Fruit fly (Drosophila melanogaster) whole organism, embryonic: ENCODE data around the gene CG32099.

Source experiments
- Ada2b ChIP-seq: fragments of 200-800 bp; sonication (Bioruptor generic); IDR thresholded peaks from 2 replicates; pipeline ENCODE4 v1.3.6; 2022; ENCODE audit warnings: missing biosample characterization, missing genetic modification characterization
- C15 ChIP-seq: fragments of 200-800 bp; sonication (Bioruptor generic); IDR thresholded peaks from 3 replicates; pipeline ENCODE4 v1.3.6; 2022; ENCODE audit warnings: missing biosample characterization, missing genetic modification characterization
- CG10366 ChIP-seq: fragments of 200-800 bp; sonication (Bioruptor generic); IDR thresholded peaks from 2 replicates; pipeline ENCODE4 v1.3.6; 2022; ENCODE audit warnings: missing biosample characterization, missing genetic modification characterization
- CG10431 ChIP-seq: fragments of 200-800 bp; sonication (Bioruptor generic); optimal IDR thresholded peaks from 3 replicates; lab custom pipeline; 2018; ENCODE audit warnings: missing biosample characterization, mild to moderate bottlenecking, missing genetic modification characterization
- CG10543 ChIP-seq: fragments of 200-800 bp; sonication (Bioruptor generic); optimal IDR thresholded peaks from 3 replicates; lab custom pipeline; 2017; ENCODE audit warnings: missing biosample characterization, mild to moderate bottlenecking, missing genetic modification characterization, moderate library complexity
- CG11696 ChIP-seq: fragments of 200-800 bp; sonication (Bioruptor generic); IDR thresholded peaks from 2 replicates; pipeline ENCODE4 v1.3.6; 2022; ENCODE audit warnings: missing biosample characterization, missing genetic modification characterization
- CG12659 ChIP-seq: fragments of 200-800 bp; sonication (Bioruptor generic); optimal IDR thresholded peaks from 3 replicates; lab custom pipeline; 2017; ENCODE audit warnings: mild to moderate bottlenecking, missing biosample characterization, missing genetic modification reagents, missing genetic modification characterization
- CG1647 ChIP-seq: fragments of 200-800 bp; sonication (Bioruptor generic); optimal IDR thresholded peaks from 3 replicates; lab custom pipeline; 2016; ENCODE audit warnings: missing biosample characterization, missing genetic modification characterization
- CG16863 ChIP-seq: fragments of 200-800 bp; sonication (Bioruptor generic); optimal IDR thresholded peaks from 3 replicates; lab custom pipeline; 2016; ENCODE audit warnings: missing biosample characterization, missing genetic modification characterization
- CG17328 ChIP-seq: fragments of 200-800 bp; sonication (Bioruptor generic); IDR thresholded peaks from 2 replicates; pipeline ENCODE4 v1.3.6; 2022; ENCODE audit warnings: missing biosample characterization, missing genetic modification characterization
- CG17829 ChIP-seq: fragments of 200-800 bp; optimal IDR thresholded peaks from 2 replicates; lab custom pipeline; 2019; ENCODE audit warnings: missing biosample characterization, mild to moderate bottlenecking, missing genetic modification characterization, moderate library complexity
- CG1832 ChIP-seq: fragments of 200-800 bp; sonication (Bioruptor generic); optimal IDR thresholded peaks from 2 replicates; lab custom pipeline; 2017; ENCODE audit warnings: missing biosample characterization, mild to moderate bottlenecking, missing genetic modification characterization, inconsistent platforms
- CG18476 ChIP-seq: fragments of 200-800 bp; sonication (Bioruptor generic); optimal IDR thresholded peaks from 2 replicates; lab custom pipeline; 2016; ENCODE audit warnings: missing biosample characterization, mild to moderate bottlenecking, missing genetic modification characterization
- CG30403 ChIP-seq: fragments of 200-800 bp; sonication (Bioruptor generic); optimal IDR thresholded peaks from 3 replicates; lab custom pipeline; 2016; ENCODE audit warnings: missing biosample characterization, missing genetic modification characterization
- CG30431 ChIP-seq: fragments of 200-800 bp; sonication (Bioruptor generic); optimal IDR thresholded peaks from 2 replicates; lab custom pipeline; 2017; ENCODE audit warnings: missing biosample characterization, missing genetic modification characterization
- CG3065 ChIP-seq: fragments of 200-800 bp; sonication (Bioruptor generic); optimal IDR thresholded peaks from 2 replicates; lab custom pipeline; 2016; ENCODE audit warnings: missing biosample characterization, missing genetic modification characterization
- CG33213 ChIP-seq: fragments of 200-800 bp; sonication (Bioruptor generic); optimal IDR thresholded peaks from 3 replicates; lab custom pipeline; 2016; ENCODE audit warnings: missing biosample characterization, missing genetic modification characterization
- CG4282 ChIP-seq: fragments of 200-800 bp; sonication (Bioruptor generic); optimal IDR thresholded peaks from 2 replicates; lab custom pipeline; 2016; ENCODE audit warnings: missing biosample characterization, missing genetic modification characterization
- CG6683 ChIP-seq: fragments of 200-800 bp; sonication (Bioruptor generic); optimal IDR thresholded peaks from 2 replicates; lab custom pipeline; 2017; ENCODE audit warnings: missing biosample characterization, mild to moderate bottlenecking, missing genetic modification characterization, missing genetic modification reagents
- CG7271 ChIP-seq: fragments of 200-800 bp; sonication (Bioruptor generic); optimal IDR thresholded peaks from 2 replicates; lab custom pipeline; 2018; ENCODE audit warnings: missing biosample characterization, mild to moderate bottlenecking, missing genetic modification characterization, moderate library complexity
- CG9932 ChIP-seq: fragments of 200-800 bp; sonication (Bioruptor generic); IDR thresholded peaks from 2 replicates; pipeline ENCODE4 v1.3.6; 2022; ENCODE audit warnings: missing biosample characterization, missing genetic modification characterization
- Dll ChIP-seq: fragments of 200-800 bp; sonication (Bioruptor generic); IDR thresholded peaks from 4 replicates; pipeline ENCODE4 v1.3.6; 2022; ENCODE audit warnings: missing biosample characterization, missing genetic modification characterization; ENCODE audit not compliant: partially characterized antibody
- ERR ChIP-seq: fragments of 200-800 bp; sonication (Bioruptor generic); optimal IDR thresholded peaks from 2 replicates; lab custom pipeline; 2016; ENCODE audit warnings: missing biosample characterization, missing genetic modification characterization
- Hmx ChIP-seq: fragments of 200-800 bp; sonication (Bioruptor generic); optimal IDR thresholded peaks from 2 replicates; lab custom pipeline; 2016; ENCODE audit warnings: missing biosample characterization, missing genetic modification characterization
- Hsf ChIP-seq: fragments of 200-800 bp; sonication (Bioruptor generic); optimal IDR thresholded peaks from 3 replicates; lab custom pipeline; 2016; ENCODE audit warnings: missing biosample characterization, missing genetic modification characterization
- Med ChIP-seq: fragments of 200-800 bp; sonication (Bioruptor generic); peaks from one replicate; lab custom pipeline; 2016; ENCODE audit warnings: missing biosample characterization, missing genetic modification characterization, mild to moderate bottlenecking, inconsistent platforms, moderate library complexity
- Mrtf ChIP-seq: fragments of 200-800 bp; sonication (Bioruptor generic); IDR thresholded peaks from 3 replicates; pipeline ENCODE4 v1.3.6; 2022; ENCODE audit warnings: missing biosample characterization, missing genetic modification characterization
- NFAT ChIP-seq: fragments of 200-800 bp; sonication (Bioruptor generic); IDR thresholded peaks from 2 replicates; pipeline ENCODE4 v1.3.6; 2022; ENCODE audit warnings: missing biosample characterization, missing genetic modification characterization
- Ptx1 ChIP-seq: fragments of 200-800 bp; sonication (Bioruptor generic); IDR thresholded peaks from 2 replicates; pipeline ENCODE4 v1.3.6; 2022; ENCODE audit warnings: missing biosample characterization, missing genetic modification characterization
- Stat92E ChIP-seq, 3 experiments: fragments of >200 bp in 2 of 3; fragments of 200-800 bp in 1 of 3; sonication (Bioruptor generic) in 1 of 3; optimal IDR thresholded peaks; 2 replicates each; lab custom pipeline; 2017 to 2019; ENCODE audit warnings: missing biosample characterization in 3 of 3, missing genetic modification characterization in 3 of 3, mild to moderate bottlenecking in 1 of 3, moderate library complexity in 1 of 3
- Xrp1 ChIP-seq: fragments of 200-800 bp; sonication (Bioruptor generic); IDR thresholded peaks from 2 replicates; pipeline ENCODE4 v1.3.6; 2022; ENCODE audit warnings: missing biosample characterization, missing genetic modification characterization
- ara ChIP-seq: fragments of 200-800 bp; sonication (Bioruptor generic); IDR thresholded peaks from 2 replicates; pipeline ENCODE4 v1.3.6; 2022; ENCODE audit warnings: missing biosample characterization, missing genetic modification characterization
- ase ChIP-seq: fragments of 200-800 bp; sonication (Bioruptor generic); IDR thresholded peaks from 3 replicates; pipeline ENCODE4 v1.3.6; 2022; ENCODE audit warnings: missing biosample characterization, missing genetic modification characterization
- btn ChIP-seq: fragments of 200-800 bp; sonication (Bioruptor generic); optimal IDR thresholded peaks from 2 replicates; lab custom pipeline; 2016; ENCODE audit warnings: missing biosample characterization, missing genetic modification characterization
- dysf ChIP-seq: fragments of 200-800 bp; sonication (Bioruptor generic); IDR thresholded peaks from 3 replicates; pipeline ENCODE4 v1.3.6; 2022; ENCODE audit warnings: missing biosample characterization, missing genetic modification characterization
- ewg ChIP-seq: fragments of 200-800 bp; sonication (Bioruptor generic); optimal IDR thresholded peaks from 3 replicates; lab custom pipeline; 2017; ENCODE audit warnings: mild to moderate bottlenecking, missing biosample characterization, missing genetic modification reagents, missing genetic modification characterization
- fd102C ChIP-seq: fragments of 200-800 bp; sonication (Bioruptor generic); optimal IDR thresholded peaks from 2 replicates; lab custom pipeline; 2018; ENCODE audit warnings: missing biosample characterization, mild to moderate bottlenecking, missing genetic modification characterization, moderate library complexity
- fd3F ChIP-seq: fragments of 200-800 bp; sonication (Bioruptor generic); optimal IDR thresholded peaks from 2 replicates; lab custom pipeline; 2018; ENCODE audit warnings: missing biosample characterization, mild to moderate bottlenecking, missing genetic modification characterization, moderate library complexity
- gro ChIP-seq: fragments of 200-800 bp; sonication (Bioruptor generic); optimal IDR thresholded peaks from 2 replicates; lab custom pipeline; 2016; ENCODE audit warnings: missing biosample characterization, missing genetic modification characterization
- gsb ChIP-seq: fragments of 200-800 bp; sonication (Bioruptor generic); IDR thresholded peaks from 2 replicates; pipeline ENCODE4 v1.3.6; 2022; ENCODE audit warnings: missing biosample characterization, missing genetic modification characterization
- lov ChIP-seq, 2 experiments: fragments of 200-800 bp in 1 of 2; fragments of >200 bp in 1 of 2; sonication (Bioruptor generic) in 1 of 2; IDR thresholded peaks in 1 of 2; optimal IDR thresholded peaks in 1 of 2; 2 replicates in 1 of 2; 3 replicates in 1 of 2; pipeline versions ENCODE4 v1.3.6 to Lab custom; 2017 to 2022; ENCODE audit warnings: missing biosample characterization in 1 of 2, missing genetic modification characterization in 1 of 2
- maf-S ChIP-seq: fragments of 200-800 bp; sonication (Bioruptor generic); optimal IDR thresholded peaks from 2 replicates; lab custom pipeline; 2016; ENCODE audit warnings: missing biosample characterization, missing genetic modification characterization
- nerfin-2 ChIP-seq: fragments of 200-800 bp; sonication (Bioruptor generic); IDR thresholded peaks from 2 replicates; pipeline ENCODE4 v1.3.6; 2022; ENCODE audit warnings: missing biosample characterization, missing genetic modification characterization; ENCODE audit not compliant: partially characterized antibody
- pros ChIP-seq: fragments of 200-800 bp; sonication (Bioruptor generic); optimal IDR thresholded peaks from 3 replicates; lab custom pipeline; 2019; ENCODE audit warnings: missing biosample characterization, mild to moderate bottlenecking, missing genetic modification characterization, moderate library complexity
- pzg ChIP-seq: fragments of 200-800 bp; sonication (Bioruptor generic); optimal IDR thresholded peaks from 3 replicates; lab custom pipeline; 2018; ENCODE audit warnings: missing biosample characterization, mild to moderate bottlenecking, missing genetic modification characterization, moderate library complexity
- sisA ChIP-seq: fragments of 200-800 bp; sonication (Bioruptor generic); IDR thresholded peaks from 2 replicates; pipeline ENCODE4 v1.3.6; 2022; ENCODE audit warnings: missing biosample characterization, missing genetic modification characterization
- stwl ChIP-seq: fragments of 200-800 bp; sonication (Bioruptor generic); optimal IDR thresholded peaks from 3 replicates; lab custom pipeline; 2018; ENCODE audit warnings: missing biosample characterization, mild to moderate bottlenecking, missing genetic modification characterization, moderate library complexity
- unc-4 ChIP-seq: fragments of 200-800 bp; sonication (Bioruptor generic); IDR thresholded peaks from 2 replicates; pipeline ENCODE4 v1.3.6; 2022; ENCODE audit warnings: missing biosample characterization, missing genetic modification characterization; ENCODE audit not compliant: partially characterized antibody
- usp ChIP-seq: fragments of >200 bp; optimal IDR thresholded peaks from 2 replicates; lab custom pipeline; 2017; ENCODE audit warnings: missing biosample characterization, missing genetic modification characterization

Gene CG32099

DNA sequence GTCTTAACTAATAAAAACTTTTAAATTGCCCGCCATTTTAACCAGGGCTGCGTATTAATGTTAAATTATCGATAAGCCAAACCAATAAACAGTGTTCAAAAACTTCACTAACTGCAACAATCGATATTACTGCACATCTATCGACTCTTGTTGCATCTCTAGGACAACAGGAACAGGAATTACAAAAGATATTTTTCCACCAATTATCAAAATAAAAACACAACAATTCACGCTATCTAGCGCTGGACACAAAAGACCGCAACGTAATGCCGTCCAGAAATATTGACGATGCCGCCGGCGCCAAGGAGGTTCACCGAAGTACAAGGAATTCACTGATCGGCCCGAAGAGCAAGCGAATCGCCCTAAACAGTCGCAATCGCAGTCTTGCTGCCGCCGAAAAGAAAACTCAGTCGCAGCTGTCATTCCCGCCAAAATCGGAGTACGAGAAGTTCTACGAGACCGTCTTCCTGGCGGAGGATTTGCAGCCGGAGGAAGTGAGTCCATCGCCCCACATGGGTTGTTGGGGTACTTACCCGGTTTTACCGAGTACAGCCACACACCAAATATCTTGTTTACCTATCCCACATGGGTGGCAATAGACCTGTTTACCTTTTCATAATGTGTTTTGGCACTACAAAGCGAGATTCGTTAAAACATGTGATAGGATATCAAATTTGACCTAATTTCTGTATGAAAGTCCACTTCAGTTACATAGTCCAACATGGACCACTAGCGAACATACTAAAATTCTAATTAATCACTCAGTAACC, 32.9 kb upstream of the CG32099 start, which contains the start of gene vers (continued):
- TF ChIP-seq Hsf (GFP tag; lab: Kevin White, UChicago) (no peak), dysf (no peak), CG17328 (GFP tag; lab: Robert Waterston, UW) (no peak), ERR (GFP tag; lab: Kevin White, UChicago) (peak; percentile 33), Dll (GFP tag; lab: Robert Waterston, UW) (peak; percentile 95), CG12659 (GFP tag; lab: Kevin White, UChicago) (peak; percentile 50), maf-S (GFP tag; lab: Kevin White, UChicago) (no peak), usp (GFP tag; lab: Kevin White, UChicago) (no peak), Xrp1 (GFP tag; lab: Robert Waterston, UW) (peak; percentile 32; the same call in 1 of the 2 replicates), CG10366 (GFP tag; lab: Robert Waterston, UW) (no peak; the same call in 1 of the 2 replicates), NFAT (GFP tag; lab: Robert Waterston, UW) (0 out of 2 replicates have a peak, but pooled peaks have one; percentile 26), CG9932 (peak; percentile 74), CG4282 (GFP tag; lab: Kevin White, UChicago) (no peak), CG3065 (no peak), nerfin-2 (GFP tag; lab: Robert Waterston, UW) (peak; percentile 83), ase (GFP tag; lab: Robert Waterston, UW) (no peak), CG1647 (GFP tag; lab: Kevin White, UChicago) (no peak), CG16863 (no peak), C15 (no peak), unc-4 (GFP tag; lab: Robert Waterston, UW) (peak; percentile 98), Mrtf (no peak), CG18476 (GFP tag; lab: Kevin White, UChicago) (no peak), CG11696 (GFP tag; lab: Robert Waterston, UW) (no peak), stwl (peak; percentile 96), pros (no peak), CG17829 (peak; percentile 42), sisA (GFP tag; lab: Robert Waterston, UW) (0 out of 2 replicates have a peak, but pooled peaks have one; percentile 8), CG30431 (GFP tag; lab: Kevin White, UChicago) (no peak), Ada2b (GFP tag; lab: Robert Waterston, UW) (no peak), CG10431 (GFP tag; lab: Kevin White, UChicago) (no peak), CG6683 (no peak), Stat92E (GFP tag; optimal IDR thresholded peaks at IDR 0.05; lab: Kevin White, UChicago) (peak in 1 of 3 experiments; percentile 52), ara (GFP tag; lab: Robert Waterston, UW) (0 out of 2 replicates have a peak, but pooled peaks have one; percentile 10), gro (peak; percentile 71), CG30403 (GFP tag; lab: Kevin White, UChicago) (peak; percentile 19), lov (optimal IDR thresholded peaks at IDR 0.05; lab: Kevin White, UChicago) (no peak), lov (GFP tag; IDR thresholded peaks at IDR 0.05; lab: Robert Waterston, UW) (no peak), btn (no peak), Ptx1 (GFP tag; lab: Robert Waterston, UW) (no peak), Med (GFP tag; lab: Kevin White, UChicago) (peak; percentile 88), fd3F (GFP tag; lab: Kevin White, UChicago) (no peak), CG1832 (GFP tag; lab: Kevin White, UChicago) (no peak), pzg (GFP tag; lab: Kevin White, UChicago) (peak; percentile 93), ewg (GFP tag; lab: Kevin White, UChicago) (no peak), fd102C (GFP tag; lab: Kevin White, UChicago) (no peak), CG33213 (peak; percentile 62), gsb (GFP tag; lab: Robert Waterston, UW) (no peak), Hmx (GFP tag; lab: Kevin White, UChicago) (no peak), CG7271 (tag; lab: Kevin White, UChicago) (no peak), CG10543 (GFP tag; lab: Kevin White, UChicago) (no peak)
